Worm (Caenorhabditis elegans) whole organism, L1 larva: Measurements from ENCODE around the gene C18E9.7.

Experiments
- C16A3.4 ChIP-seq: fragments of 150-350 bp; optimal IDR thresholded peaks from 2 replicates; lab custom pipeline; 2014; ENCODE audit warnings: missing biosample characterization, missing genetic modification characterization
- C34B4.2 ChIP-seq: sonication (generic microtip); optimal IDR thresholded peaks from 2 replicates; lab custom pipeline; 2017; ENCODE audit warnings: mild to moderate bottlenecking, missing genetic modification characterization, missing compliant biosample characterization
- Y116A8C.19 ChIP-seq: sonication (generic microtip); optimal IDR thresholded peaks from 2 replicates; lab custom pipeline; 2016; ENCODE audit warnings: missing compliant biosample characterization, missing genetic modification characterization, borderline replicate concordance
- alr-1 ChIP-seq: fragments of 200-800 bp; sonication (Bioruptor generic); optimal IDR thresholded peaks from 2 replicates; lab custom pipeline; 2018; ENCODE audit warnings: borderline replicate concordance, mild to moderate bottlenecking, missing genetic modification characterization, missing compliant biosample characterization
- blmp-1 ChIP-seq: fragments of 150-350 bp; optimal IDR thresholded peaks from 2 replicates; lab custom pipeline; 2014; ENCODE audit warnings: missing biosample characterization, missing genetic modification characterization
- ceh-88 ChIP-seq: fragments of 200-800 bp; sonication (Bioruptor generic); IDR thresholded peaks from 2 replicates; pipeline ENCODE4 v1.3.6; 2022; ENCODE audit warnings: missing genetic modification characterization, missing compliant biosample characterization
- egl-27 ChIP-seq, 2 experiments: fragments of 150-350 bp in 1 of 2; sonication (generic microtip); optimal IDR thresholded peaks; 3 replicates each; lab custom pipeline; 2017 to 2018; ENCODE audit warnings: missing biosample characterization in 2 of 2, missing genetic modification characterization in 2 of 2, missing genetic modification reagents in 2 of 2
- elt-2 ChIP-seq: sonication (generic microtip); optimal IDR thresholded peaks from 2 replicates; lab custom pipeline; 2016; ENCODE audit warnings: missing genetic modification characterization, mild to moderate bottlenecking, inconsistent platforms, missing compliant biosample characterization, missing genetic modification reagents
- elt-3 ChIP-seq, 6 experiments: fragments of 150-350 bp in 1 of 6; sonication (generic microtip); optimal IDR thresholded peaks; 2 replicates each; lab custom pipeline; 2017 to 2018; ENCODE audit warnings: missing biosample characterization in 6 of 6, missing genetic modification characterization in 6 of 6, inconsistent platforms in 1 of 6
- fkh-10 ChIP-seq: sonication (generic microtip); optimal IDR thresholded peaks from 2 replicates; lab custom pipeline; 2017; ENCODE audit warnings: missing biosample characterization, missing genetic modification reagents, missing genetic modification characterization
- fkh-8 ChIP-seq: sonication (generic microtip); optimal IDR thresholded peaks from 2 replicates; lab custom pipeline; 2016; ENCODE audit warnings: mild to moderate bottlenecking, missing genetic modification characterization, missing compliant biosample characterization
- fos-1 ChIP-seq: fragments of 150-350 bp; optimal IDR thresholded peaks from 2 replicates; lab custom pipeline; 2014; ENCODE audit warnings: missing biosample characterization, missing genetic modification characterization
- grh-1 ChIP-seq: fragments of 200-800 bp; sonication (Bioruptor generic); IDR thresholded peaks from 2 replicates; pipeline ENCODE4 v1.3.6; 2022; ENCODE audit warnings: missing genetic modification reagents, missing genetic modification characterization, missing compliant biosample characterization
- hlh-17 ChIP-seq: fragments of 200-800 bp; sonication (Bioruptor generic); optimal IDR thresholded peaks from 2 replicates; lab custom pipeline; 2018; ENCODE audit warnings: missing genetic modification characterization, mild to moderate bottlenecking, missing compliant biosample characterization, moderate library complexity, borderline replicate concordance
- hlh-4 ChIP-seq: sonication (generic microtip); optimal IDR thresholded peaks from 2 replicates; lab custom pipeline; 2016; ENCODE audit warnings: mild to moderate bottlenecking, missing genetic modification characterization, missing compliant biosample characterization
- hpl-2 ChIP-seq: fragments of 150-350 bp; optimal IDR thresholded peaks from 2 replicates; lab custom pipeline; 2014; ENCODE audit warnings: missing biosample characterization, missing genetic modification reagents, missing genetic modification characterization
- irx-1 ChIP-seq: sonication (generic microtip); optimal IDR thresholded peaks from 2 replicates; lab custom pipeline; 2016; ENCODE audit warnings: missing genetic modification characterization, missing compliant biosample characterization
- jun-1 ChIP-seq: fragments of 150-350 bp; optimal IDR thresholded peaks from 2 replicates; lab custom pipeline; 2014; ENCODE audit warnings: missing biosample characterization, missing genetic modification reagents, missing genetic modification characterization
- lin-14 ChIP-seq: fragments of 200-800 bp; sonication (Bioruptor generic); optimal IDR thresholded peaks from 2 replicates; lab custom pipeline; 2018; ENCODE audit warnings: mild to moderate bottlenecking, missing genetic modification characterization, moderate library complexity, missing compliant biosample characterization
- lin-15B ChIP-seq: fragments of 150-350 bp; sonication (generic microtip); optimal IDR thresholded peaks from 3 replicates; lab custom pipeline; 2014; ENCODE audit warnings: missing biosample characterization, missing genetic modification characterization
- lin-35 ChIP-seq, 2 experiments: fragments of 150-350 bp; optimal IDR thresholded peaks; 2 replicates each; lab custom pipeline; 2014; ENCODE audit warnings: missing biosample characterization in 2 of 2, missing genetic modification characterization in 2 of 2, missing genetic modification reagents in 2 of 2
- lsy-2 ChIP-seq, 2 experiments: fragments of 150-350 bp; optimal IDR thresholded peaks; 2 replicates each; lab custom pipeline; 2014; ENCODE audit warnings: missing biosample characterization in 2 of 2, missing genetic modification characterization in 2 of 2
- mdl-1 ChIP-seq, 2 experiments: fragments of 150-350 bp; optimal IDR thresholded peaks; 2 replicates each; lab custom pipeline; 2014 to 2017; ENCODE audit warnings: missing biosample characterization in 2 of 2, missing genetic modification characterization in 2 of 2, inconsistent platforms in 1 of 2
- nhr-20 ChIP-seq: sonication (generic microtip); optimal IDR thresholded peaks from 2 replicates; lab custom pipeline; 2016; ENCODE audit warnings: mild to moderate bottlenecking, missing genetic modification characterization, missing compliant biosample characterization
- nhr-237 ChIP-seq: fragments of 150-350 bp; optimal IDR thresholded peaks from 2 replicates; lab custom pipeline; 2014; ENCODE audit warnings: missing biosample characterization, missing genetic modification characterization
- nhr-47 ChIP-seq: sonication (generic microtip); optimal IDR thresholded peaks from 2 replicates; lab custom pipeline; 2016; ENCODE audit warnings: mild to moderate bottlenecking, missing genetic modification characterization, moderate library complexity, missing compliant biosample characterization
- nhr-71 ChIP-seq: sonication (generic microtip); optimal IDR thresholded peaks from 2 replicates; lab custom pipeline; 2016; ENCODE audit warnings: mild to moderate bottlenecking, missing genetic modification characterization, moderate library complexity, missing compliant biosample characterization
- nhr-85 ChIP-seq: sonication (generic microtip); peaks from one replicate; lab custom pipeline; 2016; ENCODE audit warnings: missing genetic modification characterization, inconsistent platforms, missing compliant biosample characterization
- nhr-90 ChIP-seq: sonication (generic microtip); optimal IDR thresholded peaks from 2 replicates; lab custom pipeline; 2016; ENCODE audit warnings: mild to moderate bottlenecking, missing genetic modification characterization, missing compliant biosample characterization; ENCODE audit not compliant: poor library complexity
- snpc-4 ChIP-seq: fragments of 150-350 bp; optimal IDR thresholded peaks from 2 replicates; lab custom pipeline; 2014; ENCODE audit warnings: missing biosample characterization, missing genetic modification characterization
- snu-23 ChIP-seq: sonication (generic microtip); optimal IDR thresholded peaks from 2 replicates; lab custom pipeline; 2016; ENCODE audit warnings: missing genetic modification characterization, missing compliant biosample characterization
- sptf-1 ChIP-seq: fragments of 150-350 bp; optimal IDR thresholded peaks from 2 replicates; lab custom pipeline; 2014; ENCODE audit warnings: missing biosample characterization, missing genetic modification characterization
- sup-37 ChIP-seq: fragments of 200-800 bp; sonication (Bioruptor generic); optimal IDR thresholded peaks from 2 replicates; lab custom pipeline; 2018; ENCODE audit warnings: mild to moderate bottlenecking, missing genetic modification characterization, missing compliant biosample characterization
- tlp-1 ChIP-seq: fragments of 150-350 bp; optimal IDR thresholded peaks from 2 replicates; lab custom pipeline; 2014; ENCODE audit warnings: missing biosample characterization, missing genetic modification characterization
- unc-130 ChIP-seq: fragments of 150-350 bp; optimal IDR thresholded peaks from 2 replicates; lab custom pipeline; 2017; ENCODE audit warnings: missing biosample characterization, missing genetic modification characterization, inconsistent platforms
- unc-30 ChIP-seq: sonication (generic microtip); optimal IDR thresholded peaks from 2 replicates; lab custom pipeline; 2017; ENCODE audit warnings: missing biosample characterization, missing genetic modification characterization
- zag-1 ChIP-seq: fragments of 150-350 bp; optimal IDR thresholded peaks from 2 replicates; lab custom pipeline; 2014; ENCODE audit warnings: missing biosample characterization, missing genetic modification characterization

The C18E9.7 gene

DNA sequence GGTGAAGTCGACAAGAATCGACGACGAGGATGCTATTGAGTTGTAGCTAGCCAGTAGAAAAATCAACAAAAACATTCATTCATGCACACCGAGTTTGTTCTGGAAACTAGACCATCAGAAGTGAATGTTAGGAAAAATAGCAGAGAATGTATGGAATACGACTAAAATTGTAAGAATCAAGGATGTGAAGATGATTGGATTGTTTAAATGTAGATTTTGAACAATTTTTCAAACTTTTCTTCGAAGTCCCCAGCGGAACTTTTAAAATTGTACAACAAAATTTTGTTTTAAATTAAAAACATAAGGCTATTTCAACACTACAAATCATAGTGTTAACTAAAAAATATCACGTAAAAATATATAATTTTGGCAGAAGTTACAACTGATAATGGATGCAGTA, at the start of gene C18E9.7:
Gene C18E9.7 (minus strand): TSS at position 101 of the 400 bp plus-strand sequence.
- TF ChIP-seq nhr-71 (tag; lab: Kevin White, UChicago) (no peak), Y116A8C.19 (tag; lab: Kevin White, UChicago) (no peak), hlh-4 (tag; lab: Kevin White, UChicago) (no peak), irx-1 (tag; lab: Kevin White, UChicago) (no peak), egl-27 (tag; optimal IDR thresholded peaks at IDR 0.05; lab: Kevin White, UChicago) (no peak)

ce11 chrII:9031891-9032290, 49.3 kb upstream of the C18E9.7 start:
- TF ChIP-seq snpc-4 (tag; lab: Kevin White, UChicago), result no peak
- TF ChIP-seq jun-1 (tag; lab: Kevin White, UChicago), result no peak
- no peak for TF ChIP-seq alr-1 (tag; lab: Kevin White, UChicago)
- no peak for TF ChIP-seq elt-2 (tag; lab: Kevin White, UChicago)
- TF ChIP-seq fkh-10, result no peak
- TF ChIP-seq zag-1 (tag; lab: Kevin White, UChicago), result no peak
- TF ChIP-seq ceh-88 (GFP tag; lab: Robert Waterston, UW), result no peak
- TF ChIP-seq unc-130 (tag; lab: Kevin White, UChicago), result peak; percentile 18
- peak; percentile 61 for TF ChIP-seq nhr-71 (tag; lab: Kevin White, UChicago)
- peak in 4 of 6 experiments; percentile 55 to 94 (median 69) for TF ChIP-seq elt-3 (tag; optimal IDR thresholded peaks at IDR 0.05; lab: Kevin White, UChicago)
- peak; percentile 93 for TF ChIP-seq blmp-1 (tag; lab: Kevin White, UChicago)
- TF ChIP-seq mdl-1 (tag; optimal IDR thresholded peaks at IDR 0.05; lab: Kevin White, UChicago), result peak in 1 of 2 experiments; percentile 15
- no peak for TF ChIP-seq nhr-47 (tag; lab: Kevin White, UChicago)
- TF ChIP-seq sup-37, result no peak
- no peak for TF ChIP-seq fos-1
- TF ChIP-seq lin-15B, result no peak
- TF ChIP-seq nhr-90 (tag; lab: Kevin White, UChicago), result peak; percentile 41
- peak; percentile 63 for TF ChIP-seq nhr-20 (tag; lab: Kevin White, UChicago)
- peak; percentile 91 for TF ChIP-seq nhr-85 (tag; lab: Kevin White, UChicago)
- TF ChIP-seq grh-1 (GFP tag; lab: Robert Waterston, UW), result peak; percentile 45
- no peak for TF ChIP-seq C34B4.2 (tag; lab: Kevin White, UChicago)
- TF ChIP-seq lin-14, result peak; percentile 65
- peak in 1 of 2 experiments; percentile 31 for TF ChIP-seq lsy-2 (tag; optimal IDR thresholded peaks at IDR 0.05; lab: Kevin White, UChicago)
- no peak for TF ChIP-seq unc-30 (tag; lab: Kevin White, UChicago)
- TF ChIP-seq snu-23, result peak; percentile 56
- no peak for TF ChIP-seq hlh-17 (GFP tag; lab: Kevin White, UChicago)
- no peak for TF ChIP-seq hpl-2 (GFP tag; lab: Kevin White, UChicago)
- TF ChIP-seq sptf-1 (tag; lab: Kevin White, UChicago), result no peak

- TF ChIP-seq nhr-71 (tag; lab: Kevin White, UChicago) (no peak), blmp-1 (tag; lab: Kevin White, UChicago) (peak; percentile 7), snpc-4 (tag; lab: Kevin White, UChicago) (no peak), nhr-237 (no peak), lin-35 (GFP tag; optimal IDR thresholded peaks at IDR 0.05; lab: Kevin White, UChicago) (no peak), C16A3.4 (tag; lab: Kevin White, UChicago) (no peak), elt-3 (tag; optimal IDR thresholded peaks at IDR 0.05; lab: Kevin White, UChicago) (peak in 1 of 6 experiments; percentile 14), fkh-8 (tag; lab: Kevin White, UChicago) (no peak), tlp-1 (no peak)
Observed at ce11 chrII:9029218-9029672, 46.7 kb upstream of the C18E9.7 start, which contains the start of gene F37B12.1. F37B12.1 (minus strand) TSS chrII:9029268.
